Fruit fly (Drosophila melanogaster): ENCODE data around the gene hh.

hh gene

DNA sequence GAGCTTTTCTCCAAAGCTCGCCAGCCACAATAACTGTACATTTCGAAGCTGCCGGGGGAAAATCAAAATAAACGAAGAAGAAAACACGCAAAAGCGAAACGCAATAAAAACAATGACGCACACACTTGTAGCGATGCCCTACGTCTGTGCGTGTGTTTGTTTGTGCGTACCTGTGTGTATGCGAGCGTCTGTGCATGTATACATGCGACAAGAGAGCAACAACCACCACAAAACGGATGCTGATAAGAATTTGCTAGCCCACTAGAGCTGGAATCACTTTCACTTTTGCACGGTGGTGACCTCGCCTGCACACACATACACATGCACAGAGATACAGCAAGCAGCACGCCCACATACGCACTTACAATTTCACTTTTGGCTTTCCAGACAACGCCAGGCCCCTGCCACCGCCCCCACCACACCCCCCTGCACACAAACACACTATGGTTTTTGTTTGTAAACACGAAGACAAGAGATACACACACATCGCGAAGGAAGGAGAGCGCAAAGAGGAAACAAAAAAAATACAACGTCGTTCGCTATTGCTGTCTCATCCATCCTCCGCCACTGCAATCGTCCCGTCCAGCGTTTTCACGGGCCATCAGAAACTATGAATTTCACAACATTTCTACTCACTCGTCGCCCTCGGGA, 15.3 kb upstream of the hh start (continued):
- no peak for TF ChIP-seq row (GFP tag; IDR thresholded peaks at IDR 0.05)
- peak; percentile 80 for TF ChIP-seq kni (GFP tag; optimal IDR thresholded peaks at IDR 0.05)
- TF ChIP-seq CG16779 (GFP tag; IDR thresholded peaks at IDR 0.05), result peak; percentile 44; the same call in 1 of the 2 replicates
- TF ChIP-seq mirr (GFP tag; optimal IDR thresholded peaks at IDR 0.05), result peak; percentile 69
- TF ChIP-seq CG15269 (tag; optimal IDR thresholded peaks at IDR 0.05), result no peak
- TF ChIP-seq cato (GFP tag; optimal IDR thresholded peaks at IDR 0.05; ENCODE audit: borderline replicate concordance), result no peak
- TF ChIP-seq CG4328 (GFP tag; optimal IDR thresholded peaks at IDR 0.05), result peak; percentile 3
- TF ChIP-seq CG10321 (GFP tag; IDR thresholded peaks at IDR 0.05), result 0 out of 2 replicates have a peak, but pooled peaks have one; percentile 38
- TF ChIP-seq CG10979 (tag; optimal IDR thresholded peaks at IDR 0.05), result peak; percentile 25
- TF ChIP-seq Awh (GFP tag; IDR thresholded peaks at IDR 0.05), result 0 out of 2 replicates have a peak, but pooled peaks have one; percentile 8
- TF ChIP-seq Med (GFP tag), result peak; percentile 54
- TF ChIP-seq CG16813 (GFP tag; IDR thresholded peaks at IDR 0.05; ENCODE audit: partially characterized antibody), result no peak
- TF ChIP-seq CG10431 (GFP tag; optimal IDR thresholded peaks at IDR 0.05), result peak; percentile 80
- no peak for TF ChIP-seq gfzf (GFP tag; optimal IDR thresholded peaks at IDR 0.05)
- no peak for TF ChIP-seq CG13894 (tag; optimal IDR thresholded peaks at IDR 0.05)
- TF ChIP-seq CG16815 (GFP tag; optimal IDR thresholded peaks at IDR 0.05), result no peak
- peak; percentile 35 for TF ChIP-seq CG4707 (GFP tag; optimal IDR thresholded peaks at IDR 0.05)
- TF ChIP-seq CG10565 (GFP tag; optimal IDR thresholded peaks at IDR 0.05), result no peak
- TF ChIP-seq sqz (GFP tag; optimal IDR thresholded peaks at IDR 0.05), result peak; percentile 9
- no peak for TF ChIP-seq CG13775 (GFP tag; optimal IDR thresholded peaks at IDR 0.05)
- TF ChIP-seq nmo (GFP tag; optimal IDR thresholded peaks at IDR 0.05), result peak; percentile 46
- TF ChIP-seq CG2712 (tag; optimal IDR thresholded peaks at IDR 0.05), result peak; percentile 21
- TF ChIP-seq CG14710 (tag; optimal IDR thresholded peaks at IDR 0.05), result no peak
- TF ChIP-seq CG10274 (GFP tag; optimal IDR thresholded peaks at IDR 0.05), result peak; percentile 49
- TF ChIP-seq E2f2 (GFP tag; IDR thresholded peaks at IDR 0.05), result peak; percentile 14; the same call in 1 of the 2 replicates
- peak; percentile 0 for TF ChIP-seq gsb-n (tag; optimal IDR thresholded peaks at IDR 0.05)
- TF ChIP-seq ase (GFP tag; IDR thresholded peaks at IDR 0.05), result no peak
- 0 out of 2 replicates have a peak, but pooled peaks have one; percentile 25 for TF ChIP-seq CG6689 (GFP tag; IDR thresholded peaks at IDR 0.05)
- TF ChIP-seq Gug (GFP tag; IDR thresholded peaks at IDR 0.05), result no peak
- TF ChIP-seq CG17361 (GFP tag; IDR thresholded peaks at IDR 0.05), result no peak; the same call in 2 of the 3 replicates
- TF ChIP-seq lab (GFP tag; optimal IDR thresholded peaks at IDR 0.05), result peak; percentile 23
- peak; percentile 32 for TF ChIP-seq Hmr (GFP tag; optimal IDR thresholded peaks at IDR 0.05)
- peak; percentile 7; the same call in 1 of the 2 replicates for TF ChIP-seq CG14014 (GFP tag; IDR thresholded peaks at IDR 0.05)
- no peak for TF ChIP-seq Neu2 (GFP tag; optimal IDR thresholded peaks at IDR 0.05; ENCODE audit: borderline replicate concordance)
- no peak for TF ChIP-seq ham (GFP tag; IDR thresholded peaks at IDR 0.05)
- TF ChIP-seq run (tag; optimal IDR thresholded peaks at IDR 0.05), result peak; percentile 34
- TF ChIP-seq bbx (GFP tag; IDR thresholded peaks at IDR 0.05; ENCODE audit: partially characterized antibody), result peak; percentile 54
- TF ChIP-seq fd102C (GFP tag; optimal IDR thresholded peaks at IDR 0.05), result no peak
- no peak for TF ChIP-seq dati (GFP tag; IDR thresholded peaks at IDR 0.05)
- no peak for TF ChIP-seq D19B (GFP tag; optimal IDR thresholded peaks at IDR 0.05)
- no peak for TF ChIP-seq Poxn (GFP tag; IDR thresholded peaks at IDR 0.05)
- peak; percentile 49; the same call in 1 of the 3 replicates for TF ChIP-seq ci (GFP tag; IDR thresholded peaks at IDR 0.05)
- TF ChIP-seq CrebB (tag; optimal IDR thresholded peaks at IDR 0.05), result peak; percentile 40
- TF ChIP-seq tap (tag; optimal IDR thresholded peaks at IDR 0.05), result peak; percentile 2
- TF ChIP-seq CG13287 (GFP tag; IDR thresholded peaks at IDR 0.05; ENCODE audit: partially characterized antibody), result peak; percentile 6; the same call in 1 of the 2 replicates
- TF ChIP-seq Pdp1 (GFP tag; optimal IDR thresholded peaks at IDR 0.05), result peak in 1 of 2 experiments; percentile 21
- peak; percentile 40 for TF ChIP-seq CG1233 (GFP tag; optimal IDR thresholded peaks at IDR 0.05)
- peak in 1 of 2 experiments; percentile 30 for TF ChIP-seq bsh (GFP tag; optimal IDR thresholded peaks at IDR 0.05)

Measured in whole organism, embryonic.